Fruit fly (Drosophila melanogaster) whole organism, embryonic: ENCODE results near the gene CG4597.
A peak's percentile ranks its signal among the peaks of the same experiment; 100 is the strongest.

Experiments
- Aef1 ChIP-seq: fragments of 200-800 bp; sonication (Bioruptor generic); IDR thresholded peaks from 3 replicates; pipeline ENCODE4 v1.3.6; 2022; ENCODE audit warnings: missing biosample characterization, missing genetic modification characterization
- Awh ChIP-seq: fragments of 200-800 bp; sonication (Bioruptor generic); IDR thresholded peaks from 2 replicates; pipeline ENCODE4, ENCODE4 v1.3.6; 2022; ENCODE audit warnings: missing biosample characterization, missing genetic modification characterization
- Blimp-1 ChIP-seq: fragments of 200-800 bp; sonication (Bioruptor generic); optimal IDR thresholded peaks from 3 replicates; lab custom pipeline; 2018; ENCODE audit warnings: missing biosample characterization, missing genetic modification characterization, mild to moderate bottlenecking, moderate library complexity, missing genetic modification reagents
- C15 ChIP-seq: fragments of 200-800 bp; sonication (Bioruptor generic); IDR thresholded peaks from 3 replicates; pipeline ENCODE4 v1.3.6; 2022; ENCODE audit warnings: missing biosample characterization, missing genetic modification characterization
- CG11093 ChIP-seq: fragments of 200-800 bp; sonication (Bioruptor generic); IDR thresholded peaks from 3 replicates; pipeline ENCODE4 v1.3.6; 2022; ENCODE audit warnings: missing biosample characterization, missing genetic modification characterization
- CG12391 ChIP-seq: fragments of 200-800 bp; sonication (Bioruptor generic); optimal IDR thresholded peaks from 3 replicates; lab custom pipeline; 2018; ENCODE audit warnings: missing biosample characterization, mild to moderate bottlenecking, missing genetic modification characterization, moderate library complexity
- CG12659 ChIP-seq: fragments of 200-800 bp; sonication (Bioruptor generic); optimal IDR thresholded peaks from 3 replicates; lab custom pipeline; 2017; ENCODE audit warnings: mild to moderate bottlenecking, missing biosample characterization, missing genetic modification reagents, missing genetic modification characterization
- CG13624 ChIP-seq: fragments of 200-800 bp; sonication (Bioruptor generic); optimal IDR thresholded peaks from 2 replicates; lab custom pipeline; 2016; ENCODE audit warnings: missing biosample characterization, missing genetic modification characterization
- CG13894 ChIP-seq: fragments of 200-800 bp; sonication (Bioruptor generic); optimal IDR thresholded peaks from 3 replicates; lab custom pipeline; 2018; ENCODE audit warnings: missing biosample characterization, mild to moderate bottlenecking, missing genetic modification characterization, moderate library complexity
- CG15073 ChIP-seq: fragments of 200-800 bp; sonication (Bioruptor generic); optimal IDR thresholded peaks from 2 replicates; lab custom pipeline; 2016; ENCODE audit warnings: missing biosample characterization, missing genetic modification characterization
- CG17568 ChIP-seq: fragments of 200-800 bp; sonication (Bioruptor generic); optimal IDR thresholded peaks from 2 replicates; lab custom pipeline; 2018; ENCODE audit warnings: missing biosample characterization, mild to moderate bottlenecking, missing genetic modification characterization, moderate library complexity
- CG4282 ChIP-seq: fragments of 200-800 bp; sonication (Bioruptor generic); optimal IDR thresholded peaks from 2 replicates; lab custom pipeline; 2016; ENCODE audit warnings: missing biosample characterization, missing genetic modification characterization
- CG4328 ChIP-seq: fragments of 200-800 bp; sonication (Bioruptor generic); optimal IDR thresholded peaks from 3 replicates; lab custom pipeline; 2017; ENCODE audit warnings: missing biosample characterization, missing genetic modification reagents, missing genetic modification characterization
- CG5953 ChIP-seq: fragments of 200-800 bp; sonication (Bioruptor generic); IDR thresholded peaks from 2 replicates; pipeline ENCODE4 v1.3.6; 2022; ENCODE audit warnings: missing biosample characterization, missing genetic modification characterization
- CG6765 ChIP-seq: fragments of 200-800 bp; sonication (Bioruptor generic); optimal IDR thresholded peaks from 3 replicates; lab custom pipeline; 2017; ENCODE audit warnings: missing biosample characterization, mild to moderate bottlenecking, missing genetic modification characterization
- CG7556 ChIP-seq: fragments of 200-800 bp; sonication (Bioruptor generic); optimal IDR thresholded peaks from 2 replicates; lab custom pipeline; 2017; ENCODE audit warnings: missing biosample characterization, mild to moderate bottlenecking, missing genetic modification characterization
- CG7963 ChIP-seq: fragments of 200-800 bp; sonication (Bioruptor generic); IDR thresholded peaks from 3 replicates; pipeline ENCODE4 v1.3.6; 2022; ENCODE audit warnings: missing biosample characterization, missing genetic modification characterization; ENCODE audit not compliant: partially characterized antibody
- Chrac-16 ChIP-seq: fragments of 200-800 bp; sonication (Bioruptor generic); optimal IDR thresholded peaks from 3 replicates; lab custom pipeline; 2016; ENCODE audit warnings: missing biosample characterization, missing genetic modification characterization
- CkIIα-i1 ChIP-seq: fragments of 200-800 bp; sonication (Bioruptor generic); IDR thresholded peaks from 2 replicates; pipeline ENCODE4 v1.3.6; 2022; ENCODE audit warnings: missing biosample characterization, missing genetic modification characterization
- D19A ChIP-seq: fragments of 200-800 bp; optimal IDR thresholded peaks from 3 replicates; lab custom pipeline; 2019; ENCODE audit warnings: missing biosample characterization, mild to moderate bottlenecking, missing genetic modification characterization, moderate library complexity
- Dbx ChIP-seq: fragments of 200-800 bp; sonication (Bioruptor generic); IDR thresholded peaks from 3 replicates; pipeline ENCODE4 v1.3.6; 2022; ENCODE audit warnings: missing biosample characterization, missing genetic modification characterization
- Eip74EF ChIP-seq, 2 experiments: fragments of 200-800 bp in 1 of 2; fragments of >200 bp in 1 of 2; sonication (Bioruptor generic) in 1 of 2; optimal IDR thresholded peaks; 2 replicates each; lab custom pipeline; 2017 to 2019; ENCODE audit warnings: missing biosample characterization in 2 of 2, missing genetic modification characterization in 2 of 2, mild to moderate bottlenecking in 1 of 2, moderate library complexity in 1 of 2
- Fer1 ChIP-seq: fragments of 200-800 bp; sonication (Bioruptor generic); optimal IDR thresholded peaks from 2 replicates; lab custom pipeline; 2017; ENCODE audit warnings: missing biosample characterization, mild to moderate bottlenecking, missing genetic modification characterization
- Fer2 ChIP-seq: fragments of 200-800 bp; sonication (Bioruptor generic); optimal IDR thresholded peaks from 2 replicates; lab custom pipeline; 2018; ENCODE audit warnings: missing biosample characterization, mild to moderate bottlenecking, missing genetic modification characterization, moderate library complexity
- HLH4C ChIP-seq: fragments of 200-800 bp; sonication (Bioruptor generic); IDR thresholded peaks from 3 replicates; pipeline ENCODE4 v1.3.6; 2022; ENCODE audit warnings: missing biosample characterization, missing genetic modification characterization; ENCODE audit not compliant: partially characterized antibody
- Hr3 ChIP-seq: fragments of 200-800 bp; sonication (Bioruptor generic); optimal IDR thresholded peaks from 3 replicates; lab custom pipeline; 2016; ENCODE audit warnings: missing biosample characterization, missing genetic modification characterization
- Hr39 ChIP-seq: fragments of >200 bp; optimal IDR thresholded peaks from 2 replicates; lab custom pipeline; 2017
- Med ChIP-seq: fragments of 200-800 bp; sonication (Bioruptor generic); peaks from one replicate; lab custom pipeline; 2016; ENCODE audit warnings: missing biosample characterization, missing genetic modification characterization, mild to moderate bottlenecking, inconsistent platforms, moderate library complexity
- Mrtf ChIP-seq: fragments of 200-800 bp; sonication (Bioruptor generic); IDR thresholded peaks from 3 replicates; pipeline ENCODE4 v1.3.6; 2022; ENCODE audit warnings: missing biosample characterization, missing genetic modification characterization
- Opbp ChIP-seq: fragments of 200-800 bp; sonication (Bioruptor generic); IDR thresholded peaks from 3 replicates; pipeline ENCODE4 v1.3.6; 2022; ENCODE audit warnings: missing biosample characterization, missing genetic modification characterization; ENCODE audit not compliant: partially characterized antibody
- Pdp1 ChIP-seq, 2 experiments: fragments of 200-800 bp; sonication (Bioruptor generic); optimal IDR thresholded peaks; 3 replicates each; lab custom pipeline; 2016; ENCODE audit warnings: missing biosample characterization in 2 of 2, missing genetic modification characterization in 2 of 2, mild to moderate bottlenecking in 1 of 2, moderate library complexity in 1 of 2
- Ravus ChIP-seq: fragments of 200-800 bp; sonication (Bioruptor generic); IDR thresholded peaks from 2 replicates; pipeline ENCODE4 v1.3.6; 2022; ENCODE audit warnings: missing biosample characterization, missing genetic modification characterization
- YL-1 ChIP-seq: fragments of 200-800 bp; sonication (Bioruptor generic); optimal IDR thresholded peaks from 3 replicates; lab custom pipeline; 2017; ENCODE audit warnings: missing biosample characterization, mild to moderate bottlenecking, missing genetic modification characterization
- da ChIP-seq: fragments of 200-800 bp; sonication (Bioruptor generic); optimal IDR thresholded peaks from 2 replicates; lab custom pipeline; 2016; ENCODE audit warnings: missing biosample characterization, missing genetic modification characterization
- eve ChIP-seq, 2 experiments: fragments of >200 bp; optimal IDR thresholded peaks; 2 replicates each; lab custom pipeline; 2017; ENCODE audit warnings: missing biosample characterization in 2 of 2, missing genetic modification characterization in 2 of 2
- gce ChIP-seq: fragments of 200-800 bp; sonication (Bioruptor generic); IDR thresholded peaks from 3 replicates; pipeline ENCODE4 v1.3.6; 2022; ENCODE audit warnings: missing biosample characterization, missing genetic modification characterization
- gsb ChIP-seq: fragments of 200-800 bp; sonication (Bioruptor generic); IDR thresholded peaks from 2 replicates; pipeline ENCODE4 v1.3.6; 2022; ENCODE audit warnings: missing biosample characterization, missing genetic modification characterization
- gt ChIP-seq: fragments of 200-800 bp; sonication (Bioruptor generic); IDR thresholded peaks from 2 replicates; pipeline ENCODE4 v1.3.6; 2022; ENCODE audit warnings: missing biosample characterization, missing genetic modification characterization
- ham ChIP-seq: fragments of 200-800 bp; sonication (Bioruptor generic); IDR thresholded peaks from 2 replicates; pipeline ENCODE4 v1.3.6; 2022; ENCODE audit warnings: missing biosample characterization, missing genetic modification characterization
- hbn ChIP-seq: fragments of 200-800 bp; sonication (Bioruptor generic); IDR thresholded peaks from 2 replicates; pipeline ENCODE4 v1.3.6; 2022; ENCODE audit warnings: missing biosample characterization, missing genetic modification characterization; ENCODE audit not compliant: partially characterized antibody
- kah ChIP-seq: fragments of 200-800 bp; sonication (Bioruptor generic); optimal IDR thresholded peaks from 2 replicates; lab custom pipeline; 2018; ENCODE audit warnings: missing biosample characterization, mild to moderate bottlenecking, missing genetic modification characterization
- maf-S ChIP-seq: fragments of 200-800 bp; sonication (Bioruptor generic); optimal IDR thresholded peaks from 2 replicates; lab custom pipeline; 2016; ENCODE audit warnings: missing biosample characterization, missing genetic modification characterization
- mirr ChIP-seq: fragments of 200-800 bp; sonication (Bioruptor generic); optimal IDR thresholded peaks from 3 replicates; lab custom pipeline; 2018; ENCODE audit warnings: missing biosample characterization, mild to moderate bottlenecking, missing genetic modification characterization
- nau ChIP-seq: fragments of 200-800 bp; sonication (Bioruptor generic); optimal IDR thresholded peaks from 3 replicates; lab custom pipeline; 2017; ENCODE audit warnings: missing biosample characterization, mild to moderate bottlenecking, missing genetic modification characterization, missing genetic modification reagents
- pb ChIP-seq: fragments of 200-800 bp; sonication (Bioruptor generic); optimal IDR thresholded peaks from 3 replicates; lab custom pipeline; 2016; ENCODE audit warnings: missing biosample characterization, missing genetic modification characterization
- psq ChIP-seq: fragments of 200-800 bp; sonication (Bioruptor generic); optimal IDR thresholded peaks from 2 replicates; lab custom pipeline; 2017; ENCODE audit warnings: missing biosample characterization, missing genetic modification characterization
- pzg ChIP-seq: fragments of 200-800 bp; sonication (Bioruptor generic); optimal IDR thresholded peaks from 3 replicates; lab custom pipeline; 2018; ENCODE audit warnings: missing biosample characterization, mild to moderate bottlenecking, missing genetic modification characterization, moderate library complexity
- scrt ChIP-seq: fragments of 200-800 bp; sonication (Bioruptor generic); optimal IDR thresholded peaks from 2 replicates; lab custom pipeline; 2018; ENCODE audit warnings: missing biosample characterization, mild to moderate bottlenecking, missing genetic modification characterization, moderate library complexity
- sens ChIP-seq: fragments of 200-800 bp; sonication (Bioruptor generic); peaks from one replicate; lab custom pipeline; 2016; ENCODE audit warnings: missing biosample characterization, missing genetic modification characterization
- sim ChIP-seq: fragments of 200-800 bp; sonication (Bioruptor generic); IDR thresholded peaks from 2 replicates; pipeline ENCODE4 v1.3.6; 2022; ENCODE audit warnings: missing biosample characterization, missing genetic modification characterization
- ttk ChIP-seq: fragments of 200-800 bp; sonication (Bioruptor generic); IDR thresholded peaks from 2 replicates; pipeline ENCODE4 v2.1.2; 2022; ENCODE audit warnings: missing biosample characterization, missing genetic modification characterization

Gene CG4597

DNA sequence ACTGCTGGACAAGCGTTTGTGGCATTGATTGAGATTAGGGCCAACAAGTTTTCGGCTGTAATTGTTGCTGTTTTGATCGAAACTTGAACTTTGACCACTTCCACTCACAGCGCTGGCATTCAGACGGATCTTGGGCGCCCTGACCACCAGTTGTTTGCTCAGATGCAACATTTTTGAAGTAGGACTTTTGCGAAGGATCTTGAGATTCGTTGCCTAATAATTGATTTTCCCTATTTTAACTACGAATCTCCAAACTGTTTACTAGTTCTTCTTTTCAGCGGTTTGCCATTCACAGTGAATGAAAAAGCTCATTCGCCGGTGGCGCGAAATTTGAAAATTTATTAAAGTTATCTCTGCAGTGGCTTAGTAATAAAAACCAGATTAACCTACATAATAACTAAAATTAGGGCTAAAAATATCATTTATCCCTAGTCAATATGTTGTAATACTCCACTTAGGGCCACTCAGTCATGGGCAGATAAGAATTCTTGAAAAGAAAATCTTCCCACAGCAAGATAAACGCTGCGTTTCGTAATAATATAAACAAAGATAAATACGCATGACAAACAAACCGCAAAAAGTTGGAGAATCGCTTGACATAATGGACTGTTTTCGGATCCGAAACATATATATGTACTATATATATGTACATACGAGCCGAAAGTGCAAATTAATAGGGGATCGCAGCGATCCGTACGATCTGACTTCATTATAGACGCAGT lies 12.2 kb downstream of the CG4597 start, which contains the start of the genes Dhrs4 and Gdap1 (continued):
- TF ChIP-seq CG7963 (GFP tag; lab: Robert Waterston, UW) (no peak), kah (GFP tag; lab: Kevin White, UChicago) (no peak), CG12659 (GFP tag; lab: Kevin White, UChicago) (no peak), CG13894 (tag; lab: Kevin White, UChicago) (no peak), CG15073 (GFP tag; lab: Kevin White, UChicago) (no peak), CG17568 (GFP tag; lab: Kevin White, UChicago) (no peak), C15 (GFP tag; lab: Robert Waterston, UW) (no peak), hbn (GFP tag; lab: Robert Waterston, UW) (no peak), CG12391 (tag; lab: Kevin White, UChicago) (no peak), CG13624 (GFP tag; lab: Kevin White, UChicago) (no peak), CG4282 (no peak), HLH4C (GFP tag; lab: Robert Waterston, UW) (no peak), Awh (GFP tag; lab: Robert Waterston, UW) (no peak), Aef1 (no peak), ham (GFP tag; lab: Robert Waterston, UW) (no peak), da (GFP tag; lab: Kevin White, UChicago) (no peak), CG11093 (GFP tag; lab: Robert Waterston, UW) (no peak), mirr (no peak), CG6765 (no peak), Chrac-16 (GFP tag; lab: Kevin White, UChicago) (no peak), pzg (GFP tag; lab: Kevin White, UChicago) (peak; percentile 24), Hr39 (no peak), sens (GFP tag; lab: Kevin White, UChicago) (peak; percentile 64), YL-1 (GFP tag; lab: Kevin White, UChicago) (no peak), D19A (no peak), pb (no peak), nau (no peak), maf-S (GFP tag; lab: Kevin White, UChicago) (no peak), CG5953 (GFP tag; lab: Robert Waterston, UW) (no peak), gsb (GFP tag; lab: Robert Waterston, UW) (no peak), Fer1 (GFP tag; lab: Kevin White, UChicago) (peak; percentile 42), psq (no peak), Med (peak; percentile 56), Opbp (GFP tag; lab: Robert Waterston, UW) (no peak), Ravus (GFP tag; lab: Robert Waterston, UW) (no peak), gt (GFP tag; lab: Robert Waterston, UW) (no peak), Mrtf (no peak), Hr3 (GFP tag; lab: Kevin White, UChicago) (no peak), Eip74EF (GFP tag; optimal IDR thresholded peaks at IDR 0.05; lab: Kevin White, UChicago) (no peak), scrt (GFP tag; lab: Kevin White, UChicago) (no peak), CkIIα-i1 (no peak), gce (no peak), Blimp-1 (GFP tag; lab: Kevin White, UChicago) (no peak), Pdp1 (GFP tag; optimal IDR thresholded peaks at IDR 0.05; lab: Kevin White, UChicago) (peak in 1 of 2 experiments; percentile 44), Fer2 (tag; lab: Kevin White, UChicago) (no peak), ttk (GFP tag; lab: Robert Waterston, UW) (no peak), eve (GFP tag; optimal IDR thresholded peaks at IDR 0.05; lab: Kevin White, UChicago) (no peak), sim (GFP tag; lab: Robert Waterston, UW) (no peak), Dbx (GFP tag; lab: Robert Waterston, UW) (no peak), CG4328 (no peak), CG7556 (GFP tag; lab: Kevin White, UChicago) (no peak)
